Worm (Caenorhabditis elegans) whole organism, L1 larva: Measurements from ENCODE around the gene npa-1.

Experiments
- C34B4.2 ChIP-seq: sonication (generic microtip); optimal IDR thresholded peaks from 2 replicates; lab custom pipeline; 2017; ENCODE audit warnings: mild to moderate bottlenecking, missing genetic modification characterization, missing compliant biosample characterization
- aha-1 ChIP-seq: fragments of 150-350 bp; optimal IDR thresholded peaks from 2 replicates; lab custom pipeline; 2014; ENCODE audit warnings: missing biosample characterization, missing genetic modification characterization
- alr-1 ChIP-seq: fragments of 200-800 bp; sonication (Bioruptor generic); optimal IDR thresholded peaks from 2 replicates; lab custom pipeline; 2018; ENCODE audit warnings: borderline replicate concordance, mild to moderate bottlenecking, missing genetic modification characterization, missing compliant biosample characterization
- aly-2 ChIP-seq: fragments of 150-350 bp; optimal IDR thresholded peaks from 2 replicates; lab custom pipeline; 2014; ENCODE audit warnings: missing biosample characterization, missing genetic modification characterization
- ama-1 ChIP-seq: fragments of 150-350 bp; optimal IDR thresholded peaks from 2 replicates; lab custom pipeline; 2014
- ceh-63 ChIP-seq: fragments of 200-800 bp; sonication (Bioruptor generic); optimal IDR thresholded peaks from 2 replicates; lab custom pipeline; 2018; ENCODE audit warnings: mild to moderate bottlenecking, missing genetic modification characterization, missing compliant biosample characterization
- ceh-8 ChIP-seq: fragments of 200-800 bp; sonication (Bioruptor generic); optimal IDR thresholded peaks from 2 replicates; lab custom pipeline; 2018; ENCODE audit warnings: mild to moderate bottlenecking, missing genetic modification characterization, moderate library complexity, missing compliant biosample characterization
- ceh-82 ChIP-seq, 3 experiments: fragments of 150-350 bp in 1 of 3; sonication (generic microtip) in 2 of 3; optimal IDR thresholded peaks; 2 replicates each; lab custom pipeline; 2014 to 2017; ENCODE audit warnings: missing biosample characterization in 3 of 3, missing genetic modification characterization in 3 of 3
- ceh-88 ChIP-seq: fragments of 200-800 bp; sonication (Bioruptor generic); IDR thresholded peaks from 2 replicates; pipeline ENCODE4 v1.3.6; 2022; ENCODE audit warnings: missing genetic modification characterization, missing compliant biosample characterization
- dsc-1 ChIP-seq: sonication (generic microtip); optimal IDR thresholded peaks from 2 replicates; lab custom pipeline; 2016; ENCODE audit warnings: mild to moderate bottlenecking, missing genetic modification characterization, missing compliant biosample characterization
- egl-13 ChIP-seq: sonication (generic microtip); optimal IDR thresholded peaks from 2 replicates; lab custom pipeline; 2016; ENCODE audit warnings: missing genotype, missing genetic modification reagents, missing genetic modification characterization, missing compliant biosample characterization
- egl-27 ChIP-seq, 2 experiments: fragments of 150-350 bp in 1 of 2; sonication (generic microtip); optimal IDR thresholded peaks; 3 replicates each; lab custom pipeline; 2017 to 2018; ENCODE audit warnings: missing biosample characterization in 2 of 2, missing genetic modification characterization in 2 of 2, missing genetic modification reagents in 2 of 2
- elt-2 ChIP-seq: sonication (generic microtip); optimal IDR thresholded peaks from 2 replicates; lab custom pipeline; 2016; ENCODE audit warnings: missing genetic modification characterization, mild to moderate bottlenecking, inconsistent platforms, missing compliant biosample characterization, missing genetic modification reagents
- fkh-10 ChIP-seq: sonication (generic microtip); optimal IDR thresholded peaks from 2 replicates; lab custom pipeline; 2017; ENCODE audit warnings: missing biosample characterization, missing genetic modification reagents, missing genetic modification characterization
- fkh-4 ChIP-seq: sonication (generic microtip); optimal IDR thresholded peaks from 2 replicates; lab custom pipeline; 2016; ENCODE audit warnings: missing compliant biosample characterization, missing genetic modification characterization, borderline replicate concordance
- fkh-8 ChIP-seq: sonication (generic microtip); optimal IDR thresholded peaks from 2 replicates; lab custom pipeline; 2016; ENCODE audit warnings: mild to moderate bottlenecking, missing genetic modification characterization, missing compliant biosample characterization
- fos-1 ChIP-seq: fragments of 150-350 bp; optimal IDR thresholded peaks from 2 replicates; lab custom pipeline; 2014; ENCODE audit warnings: missing biosample characterization, missing genetic modification characterization
- grh-1 ChIP-seq: fragments of 200-800 bp; sonication (Bioruptor generic); IDR thresholded peaks from 2 replicates; pipeline ENCODE4 v1.3.6; 2022; ENCODE audit warnings: missing genetic modification reagents, missing genetic modification characterization, missing compliant biosample characterization
- hpl-2 ChIP-seq: fragments of 150-350 bp; optimal IDR thresholded peaks from 2 replicates; lab custom pipeline; 2014; ENCODE audit warnings: missing biosample characterization, missing genetic modification reagents, missing genetic modification characterization
- lin-13 ChIP-seq: fragments of 150-350 bp; optimal IDR thresholded peaks from 2 replicates; lab custom pipeline; 2014; ENCODE audit warnings: missing biosample characterization, missing genetic modification reagents, missing genetic modification characterization
- lin-14 ChIP-seq: fragments of 200-800 bp; sonication (Bioruptor generic); optimal IDR thresholded peaks from 2 replicates; lab custom pipeline; 2018; ENCODE audit warnings: mild to moderate bottlenecking, missing genetic modification characterization, moderate library complexity, missing compliant biosample characterization
- lin-15B ChIP-seq: fragments of 150-350 bp; sonication (generic microtip); optimal IDR thresholded peaks from 3 replicates; lab custom pipeline; 2014; ENCODE audit warnings: missing biosample characterization, missing genetic modification characterization
- mdl-1 ChIP-seq, 2 experiments: fragments of 150-350 bp; optimal IDR thresholded peaks; 2 replicates each; lab custom pipeline; 2014 to 2017; ENCODE audit warnings: missing biosample characterization in 2 of 2, missing genetic modification characterization in 2 of 2, inconsistent platforms in 1 of 2
- mep-1 ChIP-seq: fragments of 150-350 bp; optimal IDR thresholded peaks from 2 replicates; lab custom pipeline; 2014; ENCODE audit warnings: missing biosample characterization, missing genetic modification characterization
- nhr-19 ChIP-seq: fragments of 200-800 bp; sonication (Bioruptor generic); conservative IDR thresholded peaks from 2 replicates; pipeline ENCODE4 v1.3.6; 2022; ENCODE audit warnings: missing genetic modification characterization, missing compliant biosample characterization
- nhr-20 ChIP-seq: sonication (generic microtip); optimal IDR thresholded peaks from 2 replicates; lab custom pipeline; 2016; ENCODE audit warnings: mild to moderate bottlenecking, missing genetic modification characterization, missing compliant biosample characterization
- nhr-28 ChIP-seq: fragments of 150-350 bp; optimal IDR thresholded peaks from 2 replicates; lab custom pipeline; 2014; ENCODE audit warnings: missing biosample characterization, missing genetic modification characterization
- nhr-71 ChIP-seq: sonication (generic microtip); optimal IDR thresholded peaks from 2 replicates; lab custom pipeline; 2016; ENCODE audit warnings: mild to moderate bottlenecking, missing genetic modification characterization, moderate library complexity, missing compliant biosample characterization
- nhr-76 ChIP-seq: sonication (generic microtip); optimal IDR thresholded peaks from 2 replicates; lab custom pipeline; 2017; ENCODE audit warnings: missing biosample characterization, missing genetic modification characterization
- nhr-77 ChIP-seq: fragments of 150-350 bp; optimal IDR thresholded peaks from 2 replicates; lab custom pipeline; 2014; ENCODE audit warnings: missing biosample characterization, missing genetic modification characterization
- nhr-85 ChIP-seq: sonication (generic microtip); peaks from one replicate; lab custom pipeline; 2016; ENCODE audit warnings: missing genetic modification characterization, inconsistent platforms, missing compliant biosample characterization
- nhr-90 ChIP-seq: sonication (generic microtip); optimal IDR thresholded peaks from 2 replicates; lab custom pipeline; 2016; ENCODE audit warnings: mild to moderate bottlenecking, missing genetic modification characterization, missing compliant biosample characterization; ENCODE audit not compliant: poor library complexity
- pag-3 ChIP-seq: sonication (generic microtip); optimal IDR thresholded peaks from 2 replicates; lab custom pipeline; 2017; ENCODE audit warnings: missing genetic modification characterization, mild to moderate bottlenecking, missing compliant biosample characterization, antibody characterized with exemption, borderline replicate concordance; ENCODE audit not compliant: insufficient read depth
- snpc-4 ChIP-seq: fragments of 150-350 bp; optimal IDR thresholded peaks from 2 replicates; lab custom pipeline; 2014; ENCODE audit warnings: missing biosample characterization, missing genetic modification characterization
- sptf-1 ChIP-seq: fragments of 150-350 bp; optimal IDR thresholded peaks from 2 replicates; lab custom pipeline; 2014; ENCODE audit warnings: missing biosample characterization, missing genetic modification characterization
- sup-37 ChIP-seq: fragments of 200-800 bp; sonication (Bioruptor generic); optimal IDR thresholded peaks from 2 replicates; lab custom pipeline; 2018; ENCODE audit warnings: mild to moderate bottlenecking, missing genetic modification characterization, missing compliant biosample characterization
- swsn-7 ChIP-seq: sonication (generic microtip); optimal IDR thresholded peaks from 2 replicates; lab custom pipeline; 2016; ENCODE audit warnings: missing genetic modification characterization, missing compliant biosample characterization
- unc-130 ChIP-seq: fragments of 150-350 bp; optimal IDR thresholded peaks from 2 replicates; lab custom pipeline; 2017; ENCODE audit warnings: missing biosample characterization, missing genetic modification characterization, inconsistent platforms
- unc-86 ChIP-seq: sonication (generic microtip); optimal IDR thresholded peaks from 2 replicates; lab custom pipeline; 2016; ENCODE audit warnings: missing genetic modification characterization, missing compliant biosample characterization
- vab-15 ChIP-seq: sonication (generic microtip); optimal IDR thresholded peaks from 2 replicates; lab custom pipeline; 2017; ENCODE audit warnings: missing genotype, mild to moderate bottlenecking, missing genetic modification characterization, missing compliant biosample characterization
- zip-4 ChIP-seq: fragments of 200-800 bp; sonication (Bioruptor generic); optimal IDR thresholded peaks from 2 replicates; lab custom pipeline; 2018; ENCODE audit warnings: mild to moderate bottlenecking, missing genetic modification characterization, moderate library complexity, missing compliant biosample characterization
- ztf-11 ChIP-seq, 2 experiments: sonication (generic microtip); optimal IDR thresholded peaks; 2 replicates each; lab custom pipeline; 2016 to 2017; ENCODE audit warnings: missing genetic modification characterization in 2 of 2, missing biosample characterization in 1 of 2, missing compliant biosample characterization in 1 of 2
- ztf-4 ChIP-seq: fragments of 150-350 bp; optimal IDR thresholded peaks from 2 replicates; lab custom pipeline; 2014; ENCODE audit warnings: missing biosample characterization, missing genetic modification characterization

npa-1 gene

DNA sequence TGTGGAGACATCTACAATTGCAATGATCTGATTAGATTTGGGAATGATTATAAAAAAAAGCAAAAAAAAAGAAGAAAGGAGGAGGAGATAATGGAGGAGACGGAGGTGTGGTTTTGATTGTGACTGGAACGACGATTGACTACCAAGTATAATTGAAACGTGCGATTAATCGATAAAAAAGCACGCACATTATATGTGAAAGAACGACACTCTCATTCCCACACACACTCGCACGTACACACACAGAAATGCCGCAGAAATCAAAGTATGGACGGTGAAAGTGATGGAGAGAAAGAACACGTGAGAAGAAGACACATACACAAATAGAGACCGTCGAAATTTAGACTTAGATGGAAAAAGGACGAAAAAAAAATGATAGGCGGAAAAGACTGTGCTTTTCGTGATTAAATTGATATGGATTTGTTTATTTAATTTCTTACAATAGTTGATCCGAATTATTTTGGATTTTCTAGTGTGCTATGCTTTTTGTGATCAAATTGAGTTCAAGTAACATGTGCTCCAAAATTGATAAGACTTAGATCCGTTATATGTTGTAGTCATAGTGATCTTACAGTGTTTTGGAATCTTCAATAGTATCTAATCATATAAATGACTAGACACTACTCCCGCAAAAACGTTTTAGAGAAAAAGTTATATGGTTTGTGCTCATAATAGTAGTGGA lies 18.3 kb downstream of the npa-1 start, which contains the start of gene nhr-135 (continued):
- TF ChIP-seq mdl-1 (tag; optimal IDR thresholded peaks at IDR 0.05; lab: Kevin White, UChicago), result peak in 1 of 2 experiments; percentile 89
- TF ChIP-seq aha-1 (tag; lab: Kevin White, UChicago), result no peak
- TF ChIP-seq nhr-28 (tag; lab: Kevin White, UChicago), result no peak
- peak; percentile 83 for TF ChIP-seq lin-14 (GFP tag; lab: Kevin White, UChicago)
- peak; percentile 56 for TF ChIP-seq unc-130 (tag; lab: Kevin White, UChicago)
- TF ChIP-seq ceh-8 (GFP tag; lab: Kevin White, UChicago), result no peak
- TF ChIP-seq sptf-1 (tag; lab: Kevin White, UChicago), result no peak

ce11 chrV:7095254-7095990 lies 19.8 kb downstream of the npa-1 start:
- TF ChIP-seq sptf-1 (tag; lab: Kevin White, UChicago) (no peak), fkh-4 (no peak), fkh-8 (tag; lab: Kevin White, UChicago) (no peak), zip-4 (GFP tag; lab: Kevin White, UChicago) (no peak), nhr-90 (tag; lab: Kevin White, UChicago) (no peak), snpc-4 (tag; lab: Kevin White, UChicago) (no peak), ztf-11 (tag; optimal IDR thresholded peaks at IDR 0.05; lab: Kevin White, UChicago) (no peak), nhr-85 (tag; lab: Kevin White, UChicago) (peak; percentile 71), hpl-2 (no peak), C34B4.2 (tag; lab: Kevin White, UChicago) (no peak), nhr-77 (tag; lab: Kevin White, UChicago) (no peak), fkh-10 (GFP tag; lab: Kevin White, UChicago) (no peak), pag-3 (tag; lab: Kevin White, UChicago) (no peak), nhr-20 (tag; lab: Kevin White, UChicago) (peak; percentile 51), lin-13 (GFP tag; lab: Kevin White, UChicago) (no peak), nhr-76 (no peak), mep-1 (tag; lab: Kevin White, UChicago) (no peak), lin-14 (GFP tag; lab: Kevin White, UChicago) (peak; percentile 15), ama-1 (no peak), grh-1 (GFP tag; lab: Robert Waterston, UW) (no peak), egl-27 (tag; optimal IDR thresholded peaks at IDR 0.05; lab: Kevin White, UChicago) (no peak), lin-15B (no peak), alr-1 (tag; lab: Kevin White, UChicago) (no peak), aly-2 (tag; lab: Kevin White, UChicago) (no peak), fos-1 (tag; lab: Kevin White, UChicago) (no peak), swsn-7 (tag; lab: Kevin White, UChicago) (no peak), elt-2 (peak; percentile 67), sup-37 (GFP tag; lab: Kevin White, UChicago) (no peak), ceh-63 (GFP tag; lab: Kevin White, UChicago) (no peak), nhr-19 (GFP tag; lab: Robert Waterston, UW) (no peak), ceh-82 (tag; optimal IDR thresholded peaks at IDR 0.05; lab: Kevin White, UChicago) (no peak), nhr-71 (tag; lab: Kevin White, UChicago) (peak; percentile 19), ztf-4 (tag; lab: Kevin White, UChicago) (no peak), vab-15 (tag; lab: Kevin White, UChicago) (no peak), ceh-88 (GFP tag; lab: Robert Waterston, UW) (no peak), egl-13 (no peak), unc-86 (tag; lab: Kevin White, UChicago) (no peak), dsc-1 (tag; lab: Kevin White, UChicago) (peak; percentile 14)
- TF ChIP-seq, all 84 proteins: peak for 6
